Worm (Caenorhabditis elegans) whole organism, L1 larva: ENCODE measurements around the gene C04C3.4.
A peak's percentile ranks its signal among the peaks of the same experiment; 100 is the strongest.
"Not testable (repeated sequence)": the region's sequence is repeated elsewhere in the genome, so short reads cannot be mapped to it uniquely, and the experiment has no call there.

Experiments
- C04F5.9 ChIP-seq: sonication (generic microtip); optimal IDR thresholded peaks from 2 replicates; lab custom pipeline; 2016; ENCODE audit warnings: missing genetic modification characterization, missing compliant biosample characterization
- aly-2 ChIP-seq: fragments of 150-350 bp; optimal IDR thresholded peaks from 2 replicates; lab custom pipeline; 2014; ENCODE audit warnings: missing biosample characterization, missing genetic modification characterization
- ama-1 ChIP-seq: fragments of 150-350 bp; optimal IDR thresholded peaks from 2 replicates; lab custom pipeline; 2014
- ceh-8 ChIP-seq: fragments of 200-800 bp; sonication (Bioruptor generic); optimal IDR thresholded peaks from 2 replicates; lab custom pipeline; 2018; ENCODE audit warnings: mild to moderate bottlenecking, missing genetic modification characterization, moderate library complexity, missing compliant biosample characterization
- ceh-82 ChIP-seq, 3 experiments: fragments of 150-350 bp in 1 of 3; sonication (generic microtip) in 2 of 3; optimal IDR thresholded peaks; 2 replicates each; lab custom pipeline; 2014 to 2017; ENCODE audit warnings: missing biosample characterization in 3 of 3, missing genetic modification characterization in 3 of 3
- ceh-88 ChIP-seq: fragments of 200-800 bp; sonication (Bioruptor generic); IDR thresholded peaks from 2 replicates; pipeline ENCODE4 v1.3.6; 2022; ENCODE audit warnings: missing genetic modification characterization, missing compliant biosample characterization
- ceh-90 ChIP-seq: sonication (generic microtip); optimal IDR thresholded peaks from 2 replicates; lab custom pipeline; 2016; ENCODE audit warnings: missing genetic modification characterization, missing compliant biosample characterization
- ces-1 ChIP-seq: fragments of 150-350 bp; optimal IDR thresholded peaks from 2 replicates; lab custom pipeline; 2014; ENCODE audit warnings: missing biosample characterization, missing genetic modification reagents, missing genetic modification characterization
- dsc-1 ChIP-seq: sonication (generic microtip); optimal IDR thresholded peaks from 2 replicates; lab custom pipeline; 2016; ENCODE audit warnings: mild to moderate bottlenecking, missing genetic modification characterization, missing compliant biosample characterization
- efl-1 ChIP-seq, 4 experiments: fragments of 150-350 bp; optimal IDR thresholded peaks in 3 of 4; peaks in 1 of 4; 1 replicate in 1 of 4; 2 replicates in 3 of 4; lab custom pipeline; 2014; ENCODE audit warnings: missing biosample characterization in 2 of 4, missing genetic modification characterization in 2 of 4, missing genetic modification reagents in 2 of 4
- efl-3 ChIP-seq: fragments of 200-800 bp; sonication (Bioruptor generic); optimal IDR thresholded peaks from 2 replicates; lab custom pipeline; 2018; ENCODE audit warnings: mild to moderate bottlenecking, missing genetic modification characterization, missing compliant biosample characterization
- elt-2 ChIP-seq: sonication (generic microtip); optimal IDR thresholded peaks from 2 replicates; lab custom pipeline; 2016; ENCODE audit warnings: missing genetic modification characterization, mild to moderate bottlenecking, inconsistent platforms, missing compliant biosample characterization, missing genetic modification reagents
- elt-3 ChIP-seq, 6 experiments: fragments of 150-350 bp in 1 of 6; sonication (generic microtip); optimal IDR thresholded peaks; 2 replicates each; lab custom pipeline; 2017 to 2018; ENCODE audit warnings: missing biosample characterization in 6 of 6, missing genetic modification characterization in 6 of 6, inconsistent platforms in 1 of 6
- ets-5 ChIP-seq: fragments of 200-800 bp; sonication (Bioruptor generic); IDR thresholded peaks from 2 replicates; pipeline ENCODE4 v1.3.6; 2022; ENCODE audit warnings: missing genetic modification characterization, missing compliant biosample characterization
- fkh-10 ChIP-seq: sonication (generic microtip); optimal IDR thresholded peaks from 2 replicates; lab custom pipeline; 2017; ENCODE audit warnings: missing biosample characterization, missing genetic modification reagents, missing genetic modification characterization
- fkh-4 ChIP-seq: sonication (generic microtip); optimal IDR thresholded peaks from 2 replicates; lab custom pipeline; 2016; ENCODE audit warnings: missing compliant biosample characterization, missing genetic modification characterization, borderline replicate concordance
- fkh-8 ChIP-seq: sonication (generic microtip); optimal IDR thresholded peaks from 2 replicates; lab custom pipeline; 2016; ENCODE audit warnings: mild to moderate bottlenecking, missing genetic modification characterization, missing compliant biosample characterization
- grh-1 ChIP-seq: fragments of 200-800 bp; sonication (Bioruptor generic); IDR thresholded peaks from 2 replicates; pipeline ENCODE4 v1.3.6; 2022; ENCODE audit warnings: missing genetic modification reagents, missing genetic modification characterization, missing compliant biosample characterization
- hlh-4 ChIP-seq: sonication (generic microtip); optimal IDR thresholded peaks from 2 replicates; lab custom pipeline; 2016; ENCODE audit warnings: mild to moderate bottlenecking, missing genetic modification characterization, missing compliant biosample characterization
- hpl-2 ChIP-seq: fragments of 150-350 bp; optimal IDR thresholded peaks from 2 replicates; lab custom pipeline; 2014; ENCODE audit warnings: missing biosample characterization, missing genetic modification reagents, missing genetic modification characterization
- lin-13 ChIP-seq: fragments of 150-350 bp; optimal IDR thresholded peaks from 2 replicates; lab custom pipeline; 2014; ENCODE audit warnings: missing biosample characterization, missing genetic modification reagents, missing genetic modification characterization
- lin-14 ChIP-seq: fragments of 200-800 bp; sonication (Bioruptor generic); optimal IDR thresholded peaks from 2 replicates; lab custom pipeline; 2018; ENCODE audit warnings: mild to moderate bottlenecking, missing genetic modification characterization, moderate library complexity, missing compliant biosample characterization
- lin-15B ChIP-seq: fragments of 150-350 bp; sonication (generic microtip); optimal IDR thresholded peaks from 3 replicates; lab custom pipeline; 2014; ENCODE audit warnings: missing biosample characterization, missing genetic modification characterization
- lir-3 ChIP-seq: sonication (generic microtip); optimal IDR thresholded peaks from 2 replicates; lab custom pipeline; 2016; ENCODE audit warnings: mild to moderate bottlenecking, missing genetic modification characterization, moderate library complexity, missing compliant biosample characterization; ENCODE audit not compliant: poor library complexity
- lsy-2 ChIP-seq, 2 experiments: fragments of 150-350 bp; optimal IDR thresholded peaks; 2 replicates each; lab custom pipeline; 2014; ENCODE audit warnings: missing biosample characterization in 2 of 2, missing genetic modification characterization in 2 of 2
- mdl-1 ChIP-seq, 2 experiments: fragments of 150-350 bp; optimal IDR thresholded peaks; 2 replicates each; lab custom pipeline; 2014 to 2017; ENCODE audit warnings: missing biosample characterization in 2 of 2, missing genetic modification characterization in 2 of 2, inconsistent platforms in 1 of 2
- mef-2 ChIP-seq: fragments of 150-350 bp; optimal IDR thresholded peaks from 2 replicates; lab custom pipeline; 2014; ENCODE audit warnings: missing biosample characterization, missing genetic modification characterization
- mep-1 ChIP-seq: fragments of 150-350 bp; optimal IDR thresholded peaks from 2 replicates; lab custom pipeline; 2014; ENCODE audit warnings: missing biosample characterization, missing genetic modification characterization
- nhr-11 ChIP-seq: fragments of 150-350 bp; optimal IDR thresholded peaks from 2 replicates; lab custom pipeline; 2014; ENCODE audit warnings: missing biosample characterization, missing genetic modification characterization
- nhr-20 ChIP-seq: sonication (generic microtip); optimal IDR thresholded peaks from 2 replicates; lab custom pipeline; 2016; ENCODE audit warnings: mild to moderate bottlenecking, missing genetic modification characterization, missing compliant biosample characterization
- nhr-28 ChIP-seq: fragments of 150-350 bp; optimal IDR thresholded peaks from 2 replicates; lab custom pipeline; 2014; ENCODE audit warnings: missing biosample characterization, missing genetic modification characterization
- nhr-71 ChIP-seq: sonication (generic microtip); optimal IDR thresholded peaks from 2 replicates; lab custom pipeline; 2016; ENCODE audit warnings: mild to moderate bottlenecking, missing genetic modification characterization, moderate library complexity, missing compliant biosample characterization
- nhr-77 ChIP-seq: fragments of 150-350 bp; optimal IDR thresholded peaks from 2 replicates; lab custom pipeline; 2014; ENCODE audit warnings: missing biosample characterization, missing genetic modification characterization
- nhr-85 ChIP-seq: sonication (generic microtip); peaks from one replicate; lab custom pipeline; 2016; ENCODE audit warnings: missing genetic modification characterization, inconsistent platforms, missing compliant biosample characterization
- pax-3 ChIP-seq: fragments of 200-800 bp; sonication (Bioruptor generic); optimal IDR thresholded peaks from 2 replicates; lab custom pipeline; 2018; ENCODE audit warnings: mild to moderate bottlenecking, missing genetic modification characterization, moderate library complexity, missing compliant biosample characterization
- snu-23 ChIP-seq: sonication (generic microtip); optimal IDR thresholded peaks from 2 replicates; lab custom pipeline; 2016; ENCODE audit warnings: missing genetic modification characterization, missing compliant biosample characterization
- sox-4 ChIP-seq: sonication (generic microtip); optimal IDR thresholded peaks from 2 replicates; lab custom pipeline; 2016; ENCODE audit warnings: missing genetic modification characterization, missing compliant biosample characterization
- swsn-7 ChIP-seq: sonication (generic microtip); optimal IDR thresholded peaks from 2 replicates; lab custom pipeline; 2016; ENCODE audit warnings: missing genetic modification characterization, missing compliant biosample characterization
- tbx-2 ChIP-seq: sonication (generic microtip); optimal IDR thresholded peaks from 2 replicates; lab custom pipeline; 2016; ENCODE audit warnings: missing genetic modification characterization, missing compliant biosample characterization
- tlp-1 ChIP-seq: fragments of 150-350 bp; optimal IDR thresholded peaks from 2 replicates; lab custom pipeline; 2014; ENCODE audit warnings: missing biosample characterization, missing genetic modification characterization
- unc-30 ChIP-seq: sonication (generic microtip); optimal IDR thresholded peaks from 2 replicates; lab custom pipeline; 2017; ENCODE audit warnings: missing biosample characterization, missing genetic modification characterization
- unc-86 ChIP-seq: sonication (generic microtip); optimal IDR thresholded peaks from 2 replicates; lab custom pipeline; 2016; ENCODE audit warnings: missing genetic modification characterization, missing compliant biosample characterization
- zag-1 ChIP-seq: fragments of 150-350 bp; optimal IDR thresholded peaks from 2 replicates; lab custom pipeline; 2014; ENCODE audit warnings: missing biosample characterization, missing genetic modification characterization
- ztf-4 ChIP-seq: fragments of 150-350 bp; optimal IDR thresholded peaks from 2 replicates; lab custom pipeline; 2014; ENCODE audit warnings: missing biosample characterization, missing genetic modification characterization

The C04C3.4 gene

DNA sequence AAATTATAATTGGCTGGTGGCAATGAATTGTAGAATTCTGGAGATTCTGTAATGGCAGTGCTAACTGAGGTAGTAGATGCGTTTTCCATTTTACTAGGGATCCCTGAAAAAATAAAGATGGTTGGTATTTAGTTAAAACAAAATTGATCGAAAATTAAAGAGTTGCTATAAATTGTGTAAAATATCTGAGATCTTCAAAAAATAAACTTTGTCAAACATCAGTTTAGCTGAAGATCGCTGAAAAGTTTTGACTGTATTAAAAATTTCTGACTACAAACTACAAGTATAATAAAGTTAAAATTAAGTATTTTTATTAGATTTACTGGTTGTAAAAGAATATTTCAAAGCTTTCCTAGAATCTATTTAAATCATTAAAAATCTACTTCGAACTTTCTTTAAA, 4.2 kb upstream of the C04C3.4 start, which contains the start of gene B0546.5:
Gene B0546.5 (minus strand): TSS at position 101 of the 400 bp plus-strand sequence.
- TF ChIP-seq snu-23; elt-2 (tag; lab: Kevin White, UChicago); ces-1 (GFP tag; lab: Kevin White, UChicago): not testable (repeated sequence)

DNA sequence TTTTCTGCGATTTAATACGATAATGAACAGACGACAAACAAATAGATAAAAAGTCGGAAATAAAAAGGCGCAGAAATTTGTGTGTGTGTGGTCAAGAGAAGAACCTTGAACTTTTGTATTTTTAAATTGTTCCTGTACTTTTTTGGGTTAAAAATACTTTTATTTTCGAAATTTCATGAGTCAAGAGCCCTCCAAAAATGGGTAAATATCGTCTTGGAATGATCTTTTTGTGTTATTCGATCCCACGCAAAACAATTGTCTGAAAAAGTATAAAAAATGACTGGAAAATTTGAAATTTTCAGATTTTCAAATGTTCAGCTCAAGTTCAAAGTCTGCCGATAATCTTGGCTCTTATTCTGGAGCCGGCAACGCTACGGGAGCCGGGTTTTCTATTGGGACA, 1.4 kb downstream of the C04C3.4 start, which contains the start of gene C04C3.14:
Gene C04C3.14 (plus strand): TSS at position 301 of the 400 bp plus-strand sequence.
- TF ChIP-seq ceh-82 (tag; optimal IDR thresholded peaks at IDR 0.05; lab: Kevin White, UChicago), result no peak
- TF ChIP-seq C04F5.9 (tag; lab: Kevin White, UChicago), result no peak
- TF ChIP-seq mef-2, result no peak
- TF ChIP-seq hpl-2 (GFP tag; lab: Kevin White, UChicago), result no peak
- no peak for TF ChIP-seq mdl-1 (tag; optimal IDR thresholded peaks at IDR 0.05; lab: Kevin White, UChicago)
- TF ChIP-seq ets-5 (GFP tag; lab: Robert Waterston, UW), result no peak
- TF ChIP-seq lin-13 (GFP tag; lab: Kevin White, UChicago), result no peak
- TF ChIP-seq pax-3 (tag; lab: Kevin White, UChicago), result no peak
- TF ChIP-seq ceh-90 (tag; lab: Kevin White, UChicago), result no peak
- TF ChIP-seq mep-1 (tag; lab: Kevin White, UChicago), result no peak
- no peak for TF ChIP-seq nhr-85 (tag; lab: Kevin White, UChicago)
- TF ChIP-seq lin-14, result no peak
- no peak for TF ChIP-seq zag-1 (tag; lab: Kevin White, UChicago)
- TF ChIP-seq lsy-2 (tag; optimal IDR thresholded peaks at IDR 0.05; lab: Kevin White, UChicago), result no peak
- no peak for TF ChIP-seq ceh-88 (GFP tag; lab: Robert Waterston, UW)
- no peak for TF ChIP-seq nhr-20 (tag; lab: Kevin White, UChicago)
- TF ChIP-seq nhr-71 (tag; lab: Kevin White, UChicago), result no peak

DNA sequence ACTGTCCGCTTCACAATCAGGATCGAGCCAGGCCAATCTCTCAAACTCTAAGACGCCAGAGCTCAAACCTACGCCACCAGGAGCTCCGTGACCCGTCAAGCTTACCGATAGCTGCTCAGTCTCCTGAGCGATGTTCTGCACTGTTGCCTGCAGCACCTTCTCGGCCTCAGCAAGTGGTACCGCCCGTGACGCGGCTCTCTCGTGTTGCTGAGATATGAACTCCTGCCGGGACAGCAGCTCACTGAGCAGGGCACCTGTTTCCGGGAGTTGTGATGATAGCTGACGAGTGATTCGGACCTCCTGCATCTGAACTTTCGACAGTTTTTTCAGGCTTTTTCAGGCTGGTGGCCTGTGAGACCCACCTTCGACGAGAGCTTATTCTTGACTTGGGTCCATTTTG, 3.9 kb downstream of the C04C3.4 start:
- TF ChIP-seq unc-86 (tag; lab: Kevin White, UChicago) (no peak), lin-14 (no peak), lsy-2 (tag; optimal IDR thresholded peaks at IDR 0.05; lab: Kevin White, UChicago) (no peak), pax-3 (tag; lab: Kevin White, UChicago) (no peak), ceh-90 (tag; lab: Kevin White, UChicago) (no peak), ceh-8 (GFP tag; lab: Kevin White, UChicago) (no peak), nhr-28 (no peak), fkh-4 (tag; lab: Kevin White, UChicago) (no peak), lir-3 (tag; lab: Kevin White, UChicago) (no peak), fkh-8 (no peak)
- TF ChIP-seq, all 84 proteins: peak for 0

DNA sequence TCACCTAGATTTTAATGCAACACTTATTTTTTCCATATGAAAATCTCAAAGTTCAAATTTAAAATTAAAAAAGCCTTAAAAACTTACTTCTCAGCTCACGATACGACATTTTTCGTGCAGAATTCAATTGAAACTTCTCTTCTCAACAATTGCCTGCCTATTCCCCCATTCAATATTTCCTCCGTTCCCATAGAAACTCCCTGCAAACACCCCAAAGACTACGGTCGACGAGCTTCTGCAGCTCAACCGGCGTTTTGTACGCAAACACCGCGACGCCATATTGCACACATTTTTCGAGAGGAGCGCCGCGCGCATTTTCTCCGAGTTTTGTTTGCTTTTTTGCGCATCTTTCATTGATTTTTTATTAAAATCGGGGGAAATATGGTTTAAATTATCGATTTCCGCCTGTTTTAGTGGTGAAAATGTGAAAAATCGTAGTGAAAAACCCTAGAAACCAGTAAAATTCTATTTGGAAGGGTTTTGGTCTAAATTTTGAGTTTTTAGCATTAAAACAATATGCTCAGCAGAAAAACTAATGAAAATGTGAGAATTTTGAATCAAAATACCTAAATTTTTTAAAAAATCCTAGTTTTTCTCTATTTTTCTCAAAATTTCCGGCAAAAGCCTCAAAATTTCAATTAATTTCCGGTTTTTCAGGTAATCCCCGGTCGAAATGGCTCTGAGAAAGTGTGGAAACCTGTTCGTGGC, 5.0 kb downstream of the C04C3.4 start, which contains the start of the genes dyf-3 and pdhb-1:
Gene dyf-3 (minus strand): TSS at position 217 of the 708 bp plus-strand sequence.
Gene pdhb-1 (plus strand): TSS at position 658 of the 708 bp plus-strand sequence.
- no peak for TF ChIP-seq pax-3 (tag; lab: Kevin White, UChicago)
- no peak for TF ChIP-seq swsn-7 (tag; lab: Kevin White, UChicago)
- peak; percentile 4 for TF ChIP-seq fkh-10 (GFP tag; lab: Kevin White, UChicago)
- peak; percentile 16 for TF ChIP-seq dsc-1 (tag; lab: Kevin White, UChicago)
- TF ChIP-seq lir-3 (tag; lab: Kevin White, UChicago), result no peak
- peak; percentile 29 for TF ChIP-seq nhr-77 (tag; lab: Kevin White, UChicago)
- TF ChIP-seq ets-5 (GFP tag; lab: Robert Waterston, UW), result no peak
- no peak for TF ChIP-seq efl-3 (GFP tag; lab: Kevin White, UChicago)
- TF ChIP-seq mdl-1 (tag; optimal IDR thresholded peaks at IDR 0.05; lab: Kevin White, UChicago), result peak in 1 of 2 experiments; percentile 37
- TF ChIP-seq ztf-4, result no peak
- no peak for TF ChIP-seq unc-30
- peak; percentile 46 to 61 for TF ChIP-seq efl-1 (optimal IDR thresholded peaks at IDR 0.05; lab: Kevin White, UChicago)
- TF ChIP-seq efl-1 (GFP tag; optimal IDR thresholded peaks at IDR 0.05 in 1 of 2; lab: Kevin White, UChicago), result peak; percentile 56 to 94
- TF ChIP-seq nhr-11, result no peak
- TF ChIP-seq ceh-90 (tag; lab: Kevin White, UChicago), result no peak
- TF ChIP-seq lin-15B, result no peak
- peak; percentile 38 for TF ChIP-seq snu-23
- peak; percentile 54 for TF ChIP-seq fkh-8
- TF ChIP-seq lin-13 (GFP tag; lab: Kevin White, UChicago), result no peak
- TF ChIP-seq unc-86 (tag; lab: Kevin White, UChicago), result peak; percentile 11
- no peak for TF ChIP-seq tlp-1 (tag; lab: Kevin White, UChicago)
- TF ChIP-seq lsy-2 (tag; optimal IDR thresholded peaks at IDR 0.05; lab: Kevin White, UChicago), result peak; percentile 88 to 97
- no peak for TF ChIP-seq ces-1 (GFP tag; lab: Kevin White, UChicago)
- no peak for TF ChIP-seq grh-1 (GFP tag; lab: Robert Waterston, UW)
- no peak for TF ChIP-seq sox-4 (tag; lab: Kevin White, UChicago)
- TF ChIP-seq hlh-4, result no peak
- TF ChIP-seq elt-3 (tag; optimal IDR thresholded peaks at IDR 0.05; lab: Kevin White, UChicago), result no peak
- TF ChIP-seq tbx-2 (tag; lab: Kevin White, UChicago), result peak; percentile 41
- TF ChIP-seq ama-1 (lab: Kevin White, UChicago), result no peak
- TF ChIP-seq aly-2, result no peak
